Worm (Caenorhabditis elegans): ENCODE results near the gene col-127.

ce11 chrIV:11231376-11231775, 34.6 kb downstream of the col-127 start:
- TF ChIP-seq ztf-11 (tag; optimal IDR thresholded peaks at IDR 0.05), result no peak
- no peak for TF ChIP-seq nhr-12 (tag; optimal IDR thresholded peaks at IDR 0.05)
- TF ChIP-seq ceh-83 (GFP tag; optimal IDR thresholded peaks at IDR 0.05), result no peak
- TF ChIP-seq unc-120 (tag; optimal IDR thresholded peaks at IDR 0.05; ENCODE audit: poor library complexity, severe bottlenecking), result no peak
- TF ChIP-seq ham-2 (GFP tag; optimal IDR thresholded peaks at IDR 0.05), result no peak
- TF ChIP-seq unc-62 (GFP tag; optimal IDR thresholded peaks at IDR 0.05), result no peak
- TF ChIP-seq elt-1 (tag; optimal IDR thresholded peaks at IDR 0.05; ENCODE audit: borderline replicate concordance, insufficient read depth), result no peak
- TF ChIP-seq snpc-4 (tag; optimal IDR thresholded peaks at IDR 0.05), result no peak
- TF ChIP-seq cnd-1 (tag; optimal IDR thresholded peaks at IDR 0.05), result no peak
- no peak for TF ChIP-seq nhr-76 (tag; optimal IDR thresholded peaks at IDR 0.05)
- TF ChIP-seq mab-5 (tag; optimal IDR thresholded peaks at IDR 0.05), result no peak
- TF ChIP-seq pha-4 (tag; optimal IDR thresholded peaks at IDR 0.05), result no peak
- TF ChIP-seq unc-39 (tag; optimal IDR thresholded peaks at IDR 0.05), result no peak
- TF ChIP-seq tbx-8 (GFP tag; optimal IDR thresholded peaks at IDR 0.05), result no peak

Measured in whole organism, mixed stage, embryonic.